Worm (Caenorhabditis elegans) whole organism, L4 larva: ENCODE data around the gene Y61A9LA.7.
A peak's percentile ranks its signal among the peaks of the same experiment; 100 is the strongest.
"Not testable (repeated sequence)": the region's sequence is repeated elsewhere in the genome, so short reads cannot be mapped to it uniquely, and the experiment has no call there.

Experiments
- D1046.2 ChIP-seq: fragments of 200-800 bp; sonication (Bioruptor generic); IDR thresholded peaks from 2 replicates; pipeline ENCODE4 v1.3.6; 2022; ENCODE audit warnings: missing genetic modification characterization, missing compliant biosample characterization
- T26A8.4 ChIP-seq: fragments of 200-800 bp; sonication (Bioruptor generic); IDR thresholded peaks from 2 replicates; pipeline ENCODE4 v1.3.6; 2022; ENCODE audit warnings: missing genetic modification characterization, missing compliant biosample characterization
- Y5F2A.4 ChIP-seq: fragments of 200-800 bp; sonication (Bioruptor generic); optimal IDR thresholded peaks from 2 replicates; lab custom pipeline; 2018; ENCODE audit warnings: mild to moderate bottlenecking, missing genetic modification characterization, missing compliant biosample characterization
- aha-1 ChIP-seq: fragments of 150-350 bp; peaks from one replicate; lab custom pipeline; 2014; ENCODE audit warnings: missing biosample characterization, missing genetic modification characterization
- aly-2 ChIP-seq: sonication (generic microtip); optimal IDR thresholded peaks from 2 replicates; lab custom pipeline; 2018; ENCODE audit warnings: missing biosample characterization, missing genetic modification characterization
- ceh-44 ChIP-seq: fragments of 200-800 bp; sonication (Bioruptor generic); IDR thresholded peaks from 2 replicates; pipeline ENCODE4 v1.3.6; 2022; ENCODE audit warnings: missing genetic modification reagents, missing genetic modification characterization, missing compliant biosample characterization
- ceh-62 ChIP-seq: sonication (generic microtip); optimal IDR thresholded peaks from 2 replicates; lab custom pipeline; 2017; ENCODE audit warnings: missing biosample characterization, missing genetic modification characterization
- cey-2 ChIP-seq: sonication (generic microtip); optimal IDR thresholded peaks from 3 replicates; lab custom pipeline; 2017; ENCODE audit warnings: missing genetic modification characterization, mild to moderate bottlenecking, missing compliant biosample characterization, antibody characterized with exemption, borderline replicate concordance; ENCODE audit not compliant: insufficient read depth
- daf-16 ChIP-seq, 3 experiments: sonication (generic microtip); optimal IDR thresholded peaks; 2 replicates each; lab custom pipeline; 2016 to 2017; ENCODE audit warnings: missing genetic modification characterization in 3 of 3, missing genetic modification reagents in 3 of 3, mild to moderate bottlenecking in 2 of 3, missing compliant biosample characterization in 2 of 3, missing biosample characterization in 1 of 3, moderate library complexity in 1 of 3
- duxl-1 ChIP-seq: sonication (generic microtip); optimal IDR thresholded peaks from 2 replicates; lab custom pipeline; 2016; ENCODE audit warnings: mild to moderate bottlenecking, missing genetic modification characterization, moderate library complexity, missing compliant biosample characterization; ENCODE audit not compliant: poor library complexity
- egl-27 ChIP-seq: sonication (generic microtip); optimal IDR thresholded peaks from 3 replicates; lab custom pipeline; 2017; ENCODE audit warnings: missing biosample characterization, missing genetic modification reagents, missing genetic modification characterization
- fkh-10 ChIP-seq: fragments of 150-350 bp; optimal IDR thresholded peaks from 2 replicates; lab custom pipeline; 2014; ENCODE audit warnings: missing biosample characterization, missing genetic modification reagents, missing genetic modification characterization
- hlh-30 ChIP-seq: sonication (generic microtip); optimal IDR thresholded peaks from 2 replicates; lab custom pipeline; 2017; ENCODE audit warnings: antibody characterized with exemption, mild to moderate bottlenecking, missing genetic modification characterization, missing compliant biosample characterization; ENCODE audit not compliant: insufficient read depth
- lim-7 ChIP-seq: fragments of 200-800 bp; sonication (Bioruptor generic); IDR thresholded peaks from 2 replicates; pipeline ENCODE4 v1.3.6; 2022; ENCODE audit warnings: missing genetic modification characterization, missing compliant biosample characterization
- lin-15B ChIP-seq: fragments of 150-350 bp; sonication (generic microtip); optimal IDR thresholded peaks from 3 replicates; lab custom pipeline; 2014; ENCODE audit warnings: missing biosample characterization, missing genetic modification characterization
- lin-39 ChIP-seq: fragments of 150-350 bp; optimal IDR thresholded peaks from 2 replicates; lab custom pipeline; 2014; ENCODE audit warnings: missing biosample characterization, missing genetic modification reagents, missing genetic modification characterization
- lir-3 ChIP-seq: sonication (generic microtip); optimal IDR thresholded peaks from 2 replicates; lab custom pipeline; 2016; ENCODE audit warnings: mild to moderate bottlenecking, missing genetic modification characterization, missing compliant biosample characterization
- lsy-2 ChIP-seq, 2 experiments: fragments of 150-350 bp in 1 of 2; sonication (generic microtip) in 1 of 2; optimal IDR thresholded peaks; 2 replicates each; lab custom pipeline; 2014 to 2017; ENCODE audit warnings: missing biosample characterization in 2 of 2, missing genetic modification characterization in 2 of 2
- madf-5 ChIP-seq, 2 experiments: fragments of 200-800 bp; sonication (Bioruptor generic); IDR thresholded peaks; 2 replicates each; pipeline ENCODE4 v1.3.6; 2022; ENCODE audit warnings: missing compliant biosample characterization in 2 of 2, missing genetic modification characterization in 2 of 2
- madf-9 ChIP-seq: fragments of 200-800 bp; sonication (Bioruptor generic); conservative IDR thresholded peaks from 2 replicates; pipeline ENCODE4 v1.3.6; 2022; ENCODE audit warnings: missing genetic modification reagents, missing genetic modification characterization, missing compliant biosample characterization
- mdl-1 ChIP-seq, 2 experiments: fragments of 150-350 bp in 1 of 2; sonication (generic microtip) in 1 of 2; optimal IDR thresholded peaks; 2 replicates each; lab custom pipeline; 2014 to 2017; ENCODE audit warnings: missing biosample characterization in 2 of 2, missing genetic modification characterization in 2 of 2
- mdt-29 ChIP-seq: fragments of 200-800 bp; sonication (Bioruptor generic); IDR thresholded peaks from 2 replicates; pipeline ENCODE4 v1.3.6; 2022; ENCODE audit warnings: missing genetic modification reagents, missing genetic modification characterization, missing compliant biosample characterization
- nhr-237 ChIP-seq: sonication (generic microtip); optimal IDR thresholded peaks from 2 replicates; lab custom pipeline; 2017; ENCODE audit warnings: missing biosample characterization, missing genetic modification characterization
- nhr-6 ChIP-seq: fragments of 150-350 bp; optimal IDR thresholded peaks from 2 replicates; lab custom pipeline; 2014; ENCODE audit warnings: missing biosample characterization, missing genetic modification characterization
- nhr-77 ChIP-seq: fragments of 150-350 bp; optimal IDR thresholded peaks from 2 replicates; lab custom pipeline; 2014; ENCODE audit warnings: missing biosample characterization, missing genetic modification characterization
- php-3 ChIP-seq: fragments of 200-800 bp; sonication (Bioruptor generic); IDR thresholded peaks from 2 replicates; pipeline ENCODE4 v1.3.6; 2022; ENCODE audit warnings: missing genetic modification reagents, missing genetic modification characterization, missing compliant biosample characterization
- pqm-1 ChIP-seq: sonication (generic microtip); optimal IDR thresholded peaks from 2 replicates; lab custom pipeline; 2017; ENCODE audit warnings: missing biosample characterization, missing genetic modification characterization
- set-16 ChIP-seq: fragments of 200-800 bp; sonication (Bioruptor generic); IDR thresholded peaks from 2 replicates; pipeline ENCODE4 v1.3.6; 2022; ENCODE audit warnings: missing genetic modification reagents, missing genetic modification characterization, missing compliant biosample characterization
- skn-1 ChIP-seq: fragments of 150-350 bp; optimal IDR thresholded peaks from 2 replicates; lab custom pipeline; 2014; ENCODE audit warnings: missing biosample characterization, missing genetic modification characterization
- snpc-1.2 ChIP-seq: fragments of 200-800 bp; sonication (Bioruptor generic); IDR thresholded peaks from 2 replicates; pipeline ENCODE4 v1.3.6; 2022; ENCODE audit warnings: missing genetic modification reagents, missing genetic modification characterization, missing compliant biosample characterization
- snpc-4 ChIP-seq: fragments of 150-350 bp; optimal IDR thresholded peaks from 2 replicates; lab custom pipeline; 2014; ENCODE audit warnings: missing biosample characterization, missing genetic modification characterization
- tra-1 ChIP-seq: fragments of 200-800 bp; sonication (Bioruptor generic); IDR thresholded peaks from 2 replicates; pipeline ENCODE4 v1.3.6; 2022; ENCODE audit warnings: missing genetic modification reagents, missing genetic modification characterization, missing compliant biosample characterization
- unc-130 ChIP-seq: sonication (generic microtip); optimal IDR thresholded peaks from 2 replicates; lab custom pipeline; 2016; ENCODE audit warnings: missing genetic modification reagents, missing genetic modification characterization, missing compliant biosample characterization
- unc-62 ChIP-seq, 3 experiments: fragments of 150-350 bp in 1 of 3; sonication (generic microtip); optimal IDR thresholded peaks in 2 of 3; peaks in 1 of 3; 1 replicate in 1 of 3; 2 replicates in 2 of 3; lab custom pipeline; 2014 to 2017; ENCODE audit warnings: missing biosample characterization in 3 of 3, missing genetic modification characterization in 3 of 3, missing genetic modification reagents in 3 of 3, missing genotype in 1 of 3
- vab-7 ChIP-seq: fragments of 200-800 bp; sonication (Bioruptor generic); IDR thresholded peaks from 2 replicates; pipeline ENCODE4 v1.3.6; 2022; ENCODE audit warnings: missing genetic modification reagents, missing genetic modification characterization, missing compliant biosample characterization
- zfp-2 ChIP-seq: sonication (generic microtip); optimal IDR thresholded peaks from 2 replicates; lab custom pipeline; 2016; ENCODE audit warnings: mild to moderate bottlenecking, missing genetic modification characterization, missing compliant biosample characterization
- zfp-3 ChIP-seq: fragments of 200-800 bp; sonication (Bioruptor generic); conservative IDR thresholded peaks from 2 replicates; pipeline ENCODE4 v1.3.6; 2022; ENCODE audit warnings: missing genetic modification reagents, missing genetic modification characterization, missing compliant biosample characterization

The Y61A9LA.7 gene

ce11 chrV:4590791-4591190, 31.2 kb upstream of the Y61A9LA.7 start (continued):
- TF ChIP-seq D1046.2 (GFP tag; lab: Robert Waterston, UW): no peak

DNA sequence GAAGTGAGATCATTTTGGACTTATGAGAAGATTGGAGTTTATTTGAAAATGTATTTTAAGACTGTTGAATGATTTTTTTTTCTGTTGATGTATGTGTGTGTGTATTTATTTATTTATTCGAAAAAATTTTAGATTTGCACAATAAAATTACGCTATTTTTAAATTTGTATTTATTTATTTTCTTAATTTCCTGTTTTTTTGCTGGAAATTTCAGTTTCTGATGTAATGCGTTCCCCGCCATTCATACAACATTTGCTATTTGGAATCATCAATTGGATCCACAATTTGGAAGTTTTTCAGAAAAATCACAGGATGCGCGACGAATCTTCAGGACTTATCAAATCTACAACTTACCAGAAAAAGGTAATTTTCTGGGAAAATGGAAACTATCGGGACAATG, 25.4 kb upstream of the Y61A9LA.7 start, which contains the start of gene Y61A9LA.1:
Gene Y61A9LA.1 (plus strand): TSS at position 301 of the 400 bp plus-strand sequence.
- TF ChIP-seq lin-15B (no peak), nhr-77 (no peak), ceh-62 (tag; lab: Kevin White, UChicago) (no peak), pqm-1 (no peak), duxl-1 (tag; lab: Kevin White, UChicago) (no peak), snpc-4 (tag; lab: Kevin White, UChicago) (no peak), set-16 (GFP tag; lab: Robert Waterston, UW) (no peak), snpc-1.2 (GFP tag; lab: Robert Waterston, UW) (no peak), aly-2 (tag; lab: Kevin White, UChicago) (no peak), madf-9 (GFP tag; lab: Robert Waterston, UW) (no peak), lsy-2 (tag; optimal IDR thresholded peaks at IDR 0.05; lab: Kevin White, UChicago) (no peak), T26A8.4 (GFP tag; lab: Robert Waterston, UW) (no peak)

DNA sequence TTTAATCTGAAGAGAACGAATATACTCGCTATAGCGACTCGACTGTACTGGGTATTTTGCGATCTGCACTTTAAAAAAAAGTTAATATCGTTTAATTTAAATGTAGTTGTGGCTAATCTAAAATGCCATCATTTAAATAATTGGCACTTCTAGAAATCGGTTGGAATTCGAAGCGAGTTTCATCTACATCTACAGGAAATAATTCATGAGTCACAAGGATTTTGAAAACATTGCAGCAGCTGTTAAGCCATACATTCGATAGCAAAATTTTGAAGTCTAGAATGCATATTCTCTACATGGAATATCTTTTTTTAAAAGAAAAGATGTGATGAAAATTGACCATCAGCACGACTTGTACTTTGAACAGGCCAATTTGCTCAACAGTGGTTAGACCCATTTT, 21.0 kb upstream of the Y61A9LA.7 start:
- TF ChIP-seq unc-62 (GFP tag; optimal IDR thresholded peaks at IDR 0.05 in 1 of 2; lab: Kevin White, UChicago) (peak in 1 of 2 experiments; percentile 97), unc-62 (tag; optimal IDR thresholded peaks at IDR 0.05; lab: Kevin White, UChicago) (no peak), ceh-44 (GFP tag; lab: Robert Waterston, UW) (no peak), aha-1 (tag; lab: Kevin White, UChicago) (no peak)

DNA sequence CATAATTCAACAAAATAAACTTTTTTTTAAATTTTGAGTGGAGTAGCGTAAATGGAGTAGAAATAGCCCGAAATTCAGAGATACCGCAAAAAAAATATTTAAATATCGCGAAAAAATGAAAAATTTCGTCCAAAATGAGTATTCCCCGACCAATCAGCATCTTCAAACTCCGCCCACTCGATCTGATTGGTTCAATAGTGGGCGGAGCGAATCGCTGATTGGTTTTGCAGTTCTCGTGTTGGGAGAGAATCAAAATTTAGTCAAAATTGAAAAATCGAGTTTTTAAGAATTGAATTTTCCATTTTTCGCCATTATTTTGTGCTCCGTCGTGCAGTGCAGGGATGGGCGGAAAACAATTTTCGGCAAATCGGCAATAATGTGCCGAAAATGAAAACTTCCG, 15.9 kb upstream of the Y61A9LA.7 start:
- TF ChIP-seq D1046.2 (GFP tag; lab: Robert Waterston, UW) (no peak), daf-16 (GFP tag; optimal IDR thresholded peaks at IDR 0.05; lab: Kevin White, UChicago) (no peak), daf-16 (tag; optimal IDR thresholded peaks at IDR 0.05; lab: Kevin White, UChicago) (no peak), lin-39 (tag; lab: Kevin White, UChicago) (no peak)
- TF ChIP-seq, all 104 proteins: peak for 0

DNA sequence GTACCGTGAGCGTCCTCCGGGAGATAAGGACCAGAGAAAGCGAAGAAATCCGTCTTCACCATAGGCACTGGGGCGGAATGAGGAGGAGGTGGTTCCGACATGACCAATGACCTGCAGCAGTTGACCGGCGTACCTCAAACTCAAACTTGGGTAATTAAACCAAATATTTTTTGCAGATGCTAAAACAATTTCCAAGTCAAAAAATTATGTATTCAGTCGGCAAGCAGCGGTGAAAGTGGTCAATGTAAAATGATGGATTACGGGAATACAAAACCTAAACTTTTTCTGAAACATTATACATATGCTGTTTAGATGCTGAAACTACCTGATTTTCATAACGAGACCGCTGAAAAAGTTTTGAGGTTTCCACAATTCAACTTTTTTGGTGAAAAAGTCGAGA, 14.2 kb upstream of the Y61A9LA.7 start, which contains the start of gene hpo-39:
Gene hpo-39 (minus strand): TSS at position 101 of the 400 bp plus-strand sequence.
- not testable (repeated sequence) for TF ChIP-seq php-3 (GFP tag; lab: Robert Waterston, UW); Y5F2A.4 (GFP tag; lab: Kevin White, UChicago); tra-1 (GFP tag; lab: Robert Waterston, UW)

DNA sequence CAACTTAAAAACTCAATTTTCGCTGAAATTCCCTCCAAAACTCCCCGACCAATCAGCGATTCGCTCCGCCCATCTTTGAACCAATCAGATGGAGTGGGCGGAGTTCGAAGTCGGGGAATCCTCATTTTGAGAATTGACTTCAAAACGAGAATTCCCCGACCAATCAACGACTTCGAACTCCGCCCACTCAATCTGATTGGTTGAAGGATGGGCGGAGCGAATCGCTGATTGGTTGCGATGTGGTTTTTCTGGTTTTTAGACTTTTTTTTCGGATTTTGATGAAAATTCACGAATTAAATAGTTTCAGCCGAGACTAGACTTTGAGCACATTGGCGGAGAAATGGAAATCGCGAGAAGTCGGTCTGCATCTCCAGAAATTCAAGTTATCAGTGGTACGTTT, 12.4 kb upstream of the Y61A9LA.7 start:
- TF ChIP-seq fkh-10 (GFP tag; lab: Kevin White, UChicago) (no peak), lin-39 (tag; lab: Kevin White, UChicago) (no peak), zfp-3 (no peak), mdl-1 (tag; optimal IDR thresholded peaks at IDR 0.05; lab: Kevin White, UChicago) (no peak), nhr-237 (tag; lab: Kevin White, UChicago) (no peak), mdt-29 (GFP tag; lab: Robert Waterston, UW) (no peak), madf-5 (GFP tag; IDR thresholded peaks at IDR 0.05; lab: Robert Waterston, UW) (no peak), cey-2 (tag; lab: Kevin White, UChicago) (no peak), skn-1 (tag; lab: Kevin White, UChicago) (no peak), vab-7 (GFP tag; lab: Robert Waterston, UW) (no peak), tra-1 (GFP tag; lab: Robert Waterston, UW) (no peak), hlh-30 (tag; lab: Kevin White, UChicago) (no peak), zfp-2 (tag; lab: Kevin White, UChicago) (no peak), unc-130 (no peak), nhr-6 (tag; lab: Kevin White, UChicago) (no peak), lim-7 (GFP tag; lab: Robert Waterston, UW) (no peak), D1046.2 (GFP tag; lab: Robert Waterston, UW) (no peak), lir-3 (tag; lab: Kevin White, UChicago) (no peak), T26A8.4 (GFP tag; lab: Robert Waterston, UW) (no peak), egl-27 (tag; lab: Kevin White, UChicago) (no peak)
